Worm (Caenorhabditis elegans) whole organism, mixed stage, embryonic: ENCODE data around the gene F21H7.2.

Experiments used
- pha-4 ChIP-seq: fragments of 150-350 bp; optimal IDR thresholded peaks from 2 replicates; lab custom pipeline; 2018; ENCODE audit warnings: missing biosample characterization, missing genetic modification reagents, missing genetic modification characterization
- ztf-11 ChIP-seq: fragments of 150-350 bp; optimal IDR thresholded peaks from 2 replicates; lab custom pipeline; 2014; ENCODE audit warnings: missing biosample characterization, missing genetic modification characterization

DNA sequence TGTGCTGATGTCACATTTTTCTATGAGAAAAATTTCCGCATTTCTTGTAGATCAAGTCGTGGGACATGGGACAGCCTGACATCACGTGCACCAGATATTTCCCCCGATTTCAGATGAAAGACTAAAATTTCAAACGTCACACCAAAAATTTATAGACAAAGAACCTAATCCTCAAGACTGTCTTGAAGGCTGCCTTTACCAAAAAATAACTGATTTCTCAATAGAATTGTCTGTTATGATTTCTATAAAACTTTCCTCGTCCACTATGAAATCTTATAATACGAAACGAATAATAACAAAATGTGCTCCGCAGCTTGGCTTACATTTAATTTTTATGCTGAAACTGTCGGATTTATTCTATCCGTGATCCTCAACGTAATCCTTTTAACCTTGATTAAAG, 49.4 kb downstream of the F21H7.2 start, which contains the start of gene str-106:
- TF ChIP-seq pha-4 (tag; lab: Kevin White, UChicago): no peak
- TF ChIP-seq ztf-11 (tag; lab: Kevin White, UChicago): no peak
